Worm (Caenorhabditis elegans) whole organism, dauer: ENCODE data around the gene ets-9.

ENCODE experiments used
- unc-62 ChIP-seq: sonication (generic microtip); optimal IDR thresholded peaks from 2 replicates; lab custom pipeline; 2017; ENCODE audit warnings: missing biosample characterization, missing genetic modification reagents, missing genetic modification characterization

ets-9 gene

DNA sequence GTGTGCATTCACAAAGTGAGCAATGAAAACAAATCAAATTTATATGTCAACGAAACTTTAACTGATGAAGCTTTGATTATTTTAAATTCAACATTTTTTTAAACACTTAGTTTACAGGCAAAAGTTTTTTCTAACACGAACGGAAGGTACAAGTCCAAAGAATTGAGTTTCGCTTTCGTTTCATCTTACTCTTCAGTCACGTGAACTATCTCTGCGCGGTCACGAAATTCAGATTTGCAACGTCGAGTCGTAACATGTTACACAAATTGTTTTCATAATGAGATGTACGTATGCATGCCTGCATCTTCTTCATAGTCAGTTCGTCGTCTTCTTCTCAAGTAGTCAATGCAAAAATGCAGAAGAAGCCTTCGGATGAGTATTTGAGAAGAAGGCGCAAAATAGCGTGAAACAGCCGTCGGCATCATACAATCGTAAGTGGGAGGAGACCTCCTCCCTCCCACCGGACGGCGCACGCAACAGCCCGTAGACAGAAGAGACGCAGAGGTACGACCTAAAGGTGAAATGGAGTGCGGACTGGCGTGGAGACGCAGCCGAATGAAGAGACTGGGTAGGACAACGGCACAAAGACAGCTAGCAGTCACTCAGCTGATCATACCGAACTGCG lies 14.1 kb upstream of the ets-9 start, which contains the start of gene coel-1:
TSS of gene coel-1 (plus strand) at position 381 of the 625 bp plus-strand sequence.
- TF ChIP-seq unc-62 (GFP tag; lab: Kevin White, UChicago) = no peak

DNA sequence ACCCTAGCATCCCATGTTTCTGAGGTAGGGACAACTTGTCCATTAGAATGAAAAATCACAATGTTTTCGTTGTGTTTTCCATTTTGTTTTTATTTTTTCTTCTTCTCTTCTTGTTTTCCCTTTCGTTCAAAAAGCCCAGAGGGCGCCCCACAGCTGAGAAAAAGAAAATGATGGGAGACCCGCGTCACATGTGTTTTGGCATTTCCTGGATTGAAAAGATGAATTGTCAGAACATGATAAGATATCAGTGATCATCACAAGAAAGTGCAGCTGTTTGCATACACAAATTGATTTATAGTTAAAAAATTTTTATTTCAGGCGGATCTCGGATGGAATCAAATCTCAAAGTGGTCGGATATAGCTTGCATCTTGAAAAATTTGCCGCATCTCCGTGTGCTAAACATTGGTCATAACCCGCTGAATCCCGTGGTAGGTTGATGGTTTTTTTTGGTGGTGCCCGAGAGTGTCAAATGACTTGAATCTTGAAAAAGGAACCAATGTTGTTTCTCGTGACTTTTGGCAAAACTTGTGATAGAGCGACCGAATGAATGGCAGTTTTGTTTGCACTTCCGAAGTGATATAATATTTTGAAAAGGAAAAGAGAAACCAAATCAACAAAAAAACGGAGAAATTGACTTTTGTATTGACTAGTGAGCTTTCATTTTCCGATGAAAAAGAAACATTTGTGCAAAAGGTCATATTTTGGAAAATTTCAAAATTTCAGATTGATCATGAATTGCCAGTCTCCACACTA lies 13.1 kb upstream of the ets-9 start:
- TF ChIP-seq unc-62 (GFP tag; lab: Kevin White, UChicago) = no peak

DNA sequence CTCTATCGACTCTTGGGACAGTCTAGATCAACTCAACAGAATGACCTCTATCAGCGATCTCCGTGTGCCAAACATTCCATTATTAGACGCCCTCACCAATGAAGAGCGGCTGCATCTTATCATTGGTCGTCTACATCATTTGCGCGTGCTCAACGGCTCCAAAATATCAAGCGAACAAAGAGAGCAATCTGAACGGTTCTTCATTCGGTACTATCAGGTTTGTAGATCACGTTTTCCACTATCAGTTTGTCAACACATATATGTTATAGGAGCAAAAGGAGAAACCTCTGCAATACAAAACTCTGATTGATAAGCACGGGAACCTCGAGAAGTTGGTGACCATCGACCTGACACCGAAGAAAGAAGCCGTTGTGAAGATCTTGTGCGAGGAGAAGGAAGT lies 11.1 kb upstream of the ets-9 start:
- TF ChIP-seq unc-62 (GFP tag; lab: Kevin White, UChicago) = no peak

DNA sequence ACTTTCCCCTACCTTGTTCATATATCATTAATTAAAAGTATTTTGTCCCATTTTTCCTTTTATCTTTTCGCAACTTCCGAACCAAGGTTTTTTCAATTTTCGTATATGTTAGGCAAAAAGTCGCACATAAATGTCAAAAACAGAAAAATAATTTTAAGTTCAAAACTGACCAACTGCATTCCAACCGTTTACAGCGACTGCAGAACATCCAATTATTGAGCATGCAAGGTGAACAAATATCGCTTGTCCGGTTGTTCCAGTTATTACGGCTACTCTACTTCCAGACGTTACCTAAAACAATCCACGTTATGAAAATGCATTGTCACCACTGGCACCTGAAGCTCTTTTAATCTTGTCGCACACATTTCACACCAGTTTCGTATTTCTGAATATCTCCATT lies 5.9 kb upstream of the ets-9 start, which contains the start of gene C52B9.10:
TSS of gene C52B9.10 (plus strand) at position 301 of the 400 bp plus-strand sequence.
- TF ChIP-seq unc-62 (GFP tag; lab: Kevin White, UChicago) = no peak

DNA sequence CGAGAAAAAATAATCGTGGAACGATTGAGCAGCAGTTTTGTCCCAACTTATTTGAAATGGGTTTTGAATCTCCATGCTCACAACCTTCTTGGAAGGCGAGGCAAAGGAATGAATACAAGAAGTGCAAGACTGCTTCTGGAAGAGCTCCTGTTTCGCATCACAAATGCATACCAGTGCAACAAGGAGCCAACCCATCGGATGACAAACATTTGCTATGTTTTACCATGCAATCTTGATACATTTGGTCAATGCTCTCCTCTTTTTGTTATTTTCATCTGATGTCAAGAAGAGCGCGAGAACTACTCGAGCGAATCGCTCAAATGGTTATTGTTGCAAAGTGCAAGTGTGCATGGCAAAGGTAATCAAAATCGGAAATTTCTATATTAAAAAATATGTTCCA lies 5.4 kb upstream of the ets-9 start, which contains the start of gene mec-18:
TSS of gene mec-18 (minus strand) at position 101 of the 400 bp plus-strand sequence.
- no peak for TF ChIP-seq unc-62 (GFP tag; lab: Kevin White, UChicago)

DNA sequence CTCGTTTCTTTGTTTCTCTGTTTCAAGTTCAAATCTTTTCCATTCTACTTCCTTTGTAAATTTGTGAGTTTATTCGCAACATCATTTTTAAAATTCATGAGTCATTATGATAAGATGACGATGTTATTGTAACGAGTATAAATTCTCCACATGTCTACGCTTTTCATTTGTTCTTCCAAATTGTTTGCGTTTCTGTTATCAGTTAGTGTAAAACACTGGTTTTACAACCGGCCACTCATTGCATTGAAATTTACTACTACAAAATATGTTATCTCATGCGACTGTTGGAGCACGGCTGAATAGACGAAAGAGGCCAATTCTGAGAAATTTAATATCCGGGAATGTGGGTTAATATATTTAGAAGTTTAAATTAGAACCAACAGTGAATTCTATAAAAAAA lies 2.9 kb downstream of the ets-9 start, which contains the start of gene C52B9.19:
TSS of gene C52B9.19 (plus strand) at position 176 of the 400 bp plus-strand sequence.
- no peak for TF ChIP-seq unc-62 (GFP tag; lab: Kevin White, UChicago)

DNA sequence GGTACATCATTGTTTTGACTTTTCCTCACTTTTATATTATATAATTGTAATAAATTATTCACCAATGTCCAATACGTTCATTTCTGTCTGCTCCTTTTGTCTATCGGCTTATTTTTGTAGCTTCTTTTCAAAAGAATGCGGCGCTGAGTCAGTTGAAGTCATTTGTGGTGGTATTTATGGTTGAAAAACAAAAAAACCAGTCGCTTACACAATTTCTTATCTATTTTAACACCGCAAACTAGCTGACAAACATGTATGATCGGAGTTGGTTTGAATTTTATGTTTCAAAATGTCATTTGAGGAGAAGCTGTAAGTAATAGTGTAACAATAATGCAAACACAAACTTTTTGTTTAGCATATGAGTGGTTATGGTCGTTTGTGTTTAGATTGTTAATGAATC lies 4.5 kb downstream of the ets-9 start, which contains the start of gene ets-10:
TSS of gene ets-10 (plus strand) at position 201 of the 400 bp plus-strand sequence.
- no peak for TF ChIP-seq unc-62 (GFP tag; lab: Kevin White, UChicago)

DNA sequence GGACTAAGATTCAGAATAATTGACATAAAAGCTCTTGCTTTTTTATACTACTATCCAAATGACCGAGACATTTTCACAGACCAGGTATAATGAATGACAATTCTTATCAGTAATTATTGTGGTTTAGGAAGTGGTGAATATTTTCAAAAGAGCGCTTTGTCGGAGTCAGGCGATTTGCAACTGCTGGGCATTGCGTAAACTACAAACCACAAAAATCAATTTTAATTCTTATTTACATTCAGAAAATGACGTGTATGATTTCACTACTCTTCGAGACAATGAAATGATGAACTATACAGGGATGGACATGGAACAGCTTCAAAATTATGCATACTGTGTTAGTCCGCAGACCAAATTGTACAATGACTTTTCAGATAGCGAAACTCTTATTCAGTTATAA lies 5.0 kb downstream of the ets-9 start:
- TF ChIP-seq unc-62 (GFP tag; lab: Kevin White, UChicago) = no peak

DNA sequence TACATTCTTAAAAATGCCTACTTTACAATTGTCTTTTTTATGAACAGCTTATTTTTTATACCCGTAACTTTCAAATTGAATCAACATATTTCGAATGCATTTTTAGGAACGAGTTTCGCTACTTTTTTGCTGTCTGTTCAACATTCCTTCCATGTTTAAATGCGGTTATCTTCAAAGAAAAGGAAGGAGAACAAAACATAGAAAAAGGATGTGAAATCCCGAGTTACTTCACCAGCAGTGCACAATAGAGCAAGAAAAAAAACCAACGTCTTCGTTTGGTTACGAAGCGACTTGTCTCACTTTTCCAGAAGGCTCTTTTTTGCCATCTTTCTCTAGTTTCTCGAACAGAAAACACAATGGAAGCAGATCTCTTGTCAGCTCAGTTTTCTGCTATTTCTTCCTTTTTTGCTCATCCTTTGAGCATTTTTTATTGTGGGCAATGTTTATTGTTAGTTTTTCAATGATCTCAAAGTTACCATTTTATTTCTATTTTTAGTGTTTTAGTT lies 6.2 kb downstream of the ets-9 start, which contains the start of gene cka-2:
TSS of gene cka-2 (plus strand) at position 456 of the 506 bp plus-strand sequence.
- no peak for TF ChIP-seq unc-62 (GFP tag; lab: Kevin White, UChicago)

DNA sequence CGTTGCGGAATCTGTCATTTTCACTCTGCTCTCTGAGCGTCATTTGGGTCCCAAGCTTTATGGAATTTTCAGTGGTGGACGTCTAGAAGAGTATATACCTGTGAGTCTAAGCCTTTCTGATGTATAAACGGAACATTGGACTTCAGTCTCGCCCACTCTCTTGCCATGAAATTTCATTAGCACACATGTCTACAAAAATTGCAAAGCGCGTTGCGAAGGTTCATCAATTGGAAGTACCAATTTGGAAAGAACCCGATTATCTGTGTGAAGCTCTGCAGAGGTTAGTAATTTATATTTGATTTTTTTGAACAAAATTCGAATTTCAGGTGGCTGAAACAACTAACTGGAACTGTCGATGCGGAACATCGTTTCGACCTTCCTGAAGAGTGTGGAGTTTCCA lies 10.3 kb downstream of the ets-9 start:
- TF ChIP-seq unc-62 (GFP tag; lab: Kevin White, UChicago) = no peak

DNA sequence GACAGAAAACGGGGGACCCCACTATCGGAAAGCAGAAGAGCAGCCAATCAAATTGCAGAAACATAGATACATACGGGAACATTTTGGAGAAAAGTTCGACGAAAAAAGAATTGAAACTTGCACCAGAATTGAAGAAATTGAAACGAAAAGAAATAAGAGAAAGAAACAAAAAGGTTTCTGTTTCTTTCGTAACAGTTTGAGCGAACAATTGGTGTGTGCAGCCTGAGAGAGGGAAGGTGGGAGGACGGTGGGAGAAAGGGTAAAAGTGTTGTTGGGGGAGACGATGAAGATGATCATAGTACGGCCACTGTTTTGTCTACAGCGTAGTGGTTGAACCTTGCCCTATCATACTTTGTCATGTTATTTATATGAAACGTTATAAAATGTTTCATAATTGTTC lies 15.5 kb downstream of the ets-9 start:
- no peak for TF ChIP-seq unc-62 (GFP tag; lab: Kevin White, UChicago)

DNA sequence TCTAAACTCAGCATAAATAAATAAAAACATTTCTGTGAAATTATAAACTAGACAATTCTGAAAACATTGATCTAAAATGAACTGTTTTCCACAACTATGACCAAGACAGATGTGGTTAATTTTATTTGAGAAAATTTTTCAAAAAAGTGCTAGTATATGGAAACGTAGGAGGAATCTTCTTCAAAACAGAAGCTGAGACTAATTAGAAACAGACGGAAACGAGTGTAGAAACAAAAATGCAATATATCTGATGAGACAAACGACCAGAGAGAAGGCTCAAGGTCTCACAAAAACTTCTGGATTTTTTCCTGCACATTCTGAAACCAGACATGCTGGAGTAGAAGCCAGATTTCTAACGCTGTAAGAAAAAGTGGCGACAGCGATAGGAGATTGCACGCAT lies 16.4 kb downstream of the ets-9 start:
- no peak for TF ChIP-seq unc-62 (GFP tag; lab: Kevin White, UChicago)

DNA sequence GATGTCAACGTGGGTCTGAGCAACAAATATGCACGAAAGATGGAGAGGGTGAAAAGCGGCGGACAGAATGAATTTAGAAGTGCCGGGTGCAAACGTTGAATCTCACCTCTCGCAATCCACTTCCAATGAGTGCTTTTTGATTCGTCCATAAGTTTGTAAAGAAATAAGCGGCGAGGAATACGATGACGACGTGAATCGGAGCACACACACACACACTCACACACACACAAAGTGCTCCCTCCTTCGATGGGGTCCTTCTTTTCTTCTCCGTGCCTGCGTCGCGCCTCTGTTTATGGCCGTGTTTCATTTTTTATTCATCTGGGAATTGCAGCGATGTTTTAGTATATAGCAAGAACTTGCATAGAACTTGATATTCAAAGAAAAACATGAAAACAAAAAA lies 17.9 kb downstream of the ets-9 start, which contains the start of gene paf-2:
TSS of gene paf-2 (minus strand) at position 290 of the 400 bp plus-strand sequence.
- TF ChIP-seq unc-62 (GFP tag; lab: Kevin White, UChicago) = no peak

DNA sequence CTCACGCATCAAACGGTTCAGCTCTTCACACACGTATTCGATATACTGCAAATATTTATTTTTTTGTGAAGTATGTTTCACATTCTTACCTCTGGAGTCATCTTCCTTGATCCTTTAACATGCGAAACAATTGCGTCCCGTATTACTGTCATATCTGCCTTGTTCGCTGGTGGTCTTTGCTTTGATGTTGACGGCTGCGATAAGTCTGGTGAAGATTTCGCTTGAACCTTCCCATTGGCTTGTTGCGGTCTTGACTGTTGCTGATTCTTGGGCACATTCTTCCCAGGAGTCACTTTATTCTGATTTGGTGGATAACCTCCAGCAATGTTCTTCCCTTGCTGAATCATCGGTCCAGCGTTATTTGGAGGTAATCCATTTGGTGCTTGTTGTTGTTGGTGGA lies 23.7 kb downstream of the ets-9 start:
- TF ChIP-seq unc-62 (GFP tag; lab: Kevin White, UChicago) = no peak

DNA sequence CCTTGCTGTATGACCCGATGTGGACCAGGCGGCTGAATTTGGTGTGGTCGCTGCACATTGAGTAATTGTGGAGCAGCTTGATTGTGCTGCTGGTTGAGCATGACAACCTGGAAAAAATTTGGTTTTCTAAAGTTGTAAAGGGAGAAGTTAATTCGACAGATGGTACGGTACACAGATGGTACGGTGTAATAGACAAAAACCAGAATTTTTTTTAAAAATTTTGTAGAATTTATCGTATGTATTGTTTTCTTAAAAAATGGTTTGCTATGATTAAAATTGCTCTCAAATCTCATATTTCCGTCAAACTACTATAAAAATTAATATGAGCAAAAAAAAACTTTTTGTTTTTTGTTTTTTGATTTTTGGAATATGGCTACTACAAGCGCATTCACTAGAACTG lies 27.4 kb downstream of the ets-9 start, which contains the start of gene pqn-15:
TSS of gene pqn-15 (minus strand) at position 101 of the 400 bp plus-strand sequence.
- TF ChIP-seq unc-62 (GFP tag; lab: Kevin White, UChicago) = no peak

DNA sequence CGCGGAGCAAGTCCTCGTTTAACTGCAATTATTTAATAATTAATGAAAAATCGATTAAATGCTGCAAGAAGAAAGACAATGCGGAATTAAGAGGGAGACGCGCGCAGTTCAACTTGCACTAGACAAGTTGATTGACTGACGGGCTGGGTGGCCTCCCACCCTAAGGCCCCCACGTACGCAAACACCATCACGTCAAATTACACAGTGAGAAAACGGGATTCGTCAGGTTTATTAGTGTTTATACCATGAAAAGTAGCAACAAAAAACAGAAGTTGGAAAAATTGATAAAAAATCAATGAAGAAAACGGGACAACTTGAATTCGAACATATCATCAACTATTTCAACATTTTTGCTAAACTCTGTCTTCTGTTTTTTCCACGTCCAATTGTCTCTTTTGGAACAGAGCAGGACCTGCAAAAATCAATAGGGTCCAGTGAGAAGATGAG lies 28.1 kb downstream of the ets-9 start:
- no peak for TF ChIP-seq unc-62 (GFP tag; lab: Kevin White, UChicago)
